Fruit fly (Drosophila melanogaster): ENCODE data around the gene beat-Vb.

The beat-Vb gene

DNA sequence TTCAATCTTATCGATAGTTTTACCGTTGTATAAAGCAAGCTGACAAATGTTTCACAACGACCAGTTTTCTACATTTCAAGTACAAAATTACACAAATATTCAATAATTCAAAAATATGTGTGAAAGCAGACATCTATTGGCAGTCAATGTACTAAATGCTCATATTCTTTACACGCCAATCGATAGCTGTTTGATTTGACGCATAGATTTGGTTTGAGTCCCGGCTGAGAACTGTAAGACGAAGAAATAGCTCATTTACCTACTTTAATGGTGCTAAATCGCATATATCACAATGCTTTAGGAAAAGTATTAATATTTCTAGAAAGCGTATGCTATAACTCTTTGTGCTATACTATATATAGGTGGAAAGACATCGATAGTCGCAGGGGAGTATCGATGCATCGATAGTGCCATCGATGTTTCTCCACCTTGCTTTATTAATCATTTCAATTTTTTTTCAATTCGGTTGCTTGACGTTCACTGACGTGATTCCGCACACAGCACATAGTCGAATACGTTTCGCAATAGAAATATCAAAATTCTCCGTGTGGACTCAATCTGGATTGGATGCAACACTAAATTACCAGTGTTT lies 64.9 kb downstream of the beat-Vb start, which contains the start of gene Paip2 (continued):
- TF ChIP-seq lmd (GFP tag; IDR thresholded peaks at IDR 0.05), result no peak
- TF ChIP-seq Doc2 (GFP tag; IDR thresholded peaks at IDR 0.05), result no peak
- TF ChIP-seq CG10462 (GFP tag; optimal IDR thresholded peaks at IDR 0.05), result no peak
- peak; percentile 2 for TF ChIP-seq CG18262 (tag; optimal IDR thresholded peaks at IDR 0.05)
- TF ChIP-seq CrebB (tag; optimal IDR thresholded peaks at IDR 0.05), result no peak
- 0 out of 2 replicates have a peak, but pooled peaks have one; percentile 6 for TF ChIP-seq vvl (GFP tag; IDR thresholded peaks at IDR 0.05)
- no peak for TF ChIP-seq vfl (GFP tag; optimal IDR thresholded peaks at IDR 0.05)
- TF ChIP-seq Fer1 (GFP tag; optimal IDR thresholded peaks at IDR 0.05), result no peak
- no peak for TF ChIP-seq CG17385 (GFP tag; optimal IDR thresholded peaks at IDR 0.05)
- TF ChIP-seq HmgD (GFP tag; optimal IDR thresholded peaks at IDR 0.05), result peak; percentile 65
- no peak for TF ChIP-seq crol (GFP tag; IDR thresholded peaks at IDR 0.05)
- no peak for TF ChIP-seq CG17359 (tag; optimal IDR thresholded peaks at IDR 0.05)
- no peak for TF ChIP-seq da (GFP tag; optimal IDR thresholded peaks at IDR 0.05)
- TF ChIP-seq knrl (GFP tag; IDR thresholded peaks at IDR 0.05; ENCODE audit: partially characterized antibody), result peak; percentile 99
- TF ChIP-seq CG15601 (tag; optimal IDR thresholded peaks at IDR 0.05), result peak; percentile 77
- TF ChIP-seq ac (GFP tag; optimal IDR thresholded peaks at IDR 0.05), result no peak
- TF ChIP-seq CG16863 (GFP tag; optimal IDR thresholded peaks at IDR 0.05), result no peak
- peak; percentile 23 for TF ChIP-seq D19A (tag; optimal IDR thresholded peaks at IDR 0.05)
- TF ChIP-seq Dp (GFP tag; optimal IDR thresholded peaks at IDR 0.05), result peak; percentile 91
- TF ChIP-seq Med (GFP tag), result peak; percentile 90
- no peak for TF ChIP-seq HHEX (GFP tag; optimal IDR thresholded peaks at IDR 0.05)
- TF ChIP-seq lola (GFP tag; optimal IDR thresholded peaks at IDR 0.05), result peak in 1 of 3 experiments; percentile 32
- TF ChIP-seq Gsc (GFP tag; IDR thresholded peaks at IDR 0.05), result no peak
- TF ChIP-seq chif (GFP tag; optimal IDR thresholded peaks at IDR 0.05), result no peak
- no peak for TF ChIP-seq CG7745 (tag; optimal IDR thresholded peaks at IDR 0.05)
- no peak for TF ChIP-seq nau (GFP tag; optimal IDR thresholded peaks at IDR 0.05)
- no peak for TF ChIP-seq bcd (GFP tag; optimal IDR thresholded peaks at IDR 0.05)
- no peak for TF ChIP-seq CG12219 (GFP tag; optimal IDR thresholded peaks at IDR 0.05)
- no peak for TF ChIP-seq br (optimal IDR thresholded peaks at IDR 0.05)
- no peak for TF ChIP-seq Aef1 (GFP tag; IDR thresholded peaks at IDR 0.05)
- TF ChIP-seq unc-4 (GFP tag; IDR thresholded peaks at IDR 0.05; ENCODE audit: partially characterized antibody), result peak; percentile 98
- no peak for TF ChIP-seq CG7357 (GFP tag; IDR thresholded peaks at IDR 0.05)
- TF ChIP-seq tin (GFP tag; optimal IDR thresholded peaks at IDR 0.05), result no peak
- no peak for TF ChIP-seq gsb (GFP tag; IDR thresholded peaks at IDR 0.05)
- TF ChIP-seq CG8388 (GFP tag; optimal IDR thresholded peaks at IDR 0.05), result no peak
- TF ChIP-seq Spps (tag; optimal IDR thresholded peaks at IDR 0.05), result no peak
- TF ChIP-seq hbn (GFP tag; IDR thresholded peaks at IDR 0.05; ENCODE audit: partially characterized antibody), result peak; percentile 98
- peak; percentile 83 for TF ChIP-seq CG42726 (GFP tag; IDR thresholded peaks at IDR 0.05; ENCODE audit: partially characterized antibody)
- peak; percentile 78 for TF ChIP-seq MESR4 (GFP tag; optimal IDR thresholded peaks at IDR 0.05)
- no peak for TF ChIP-seq cad (GFP tag; optimal IDR thresholded peaks at IDR 0.05)
- no peak for TF ChIP-seq HLH54F (GFP tag; optimal IDR thresholded peaks at IDR 0.05)
- TF ChIP-seq Dek (tag; optimal IDR thresholded peaks at IDR 0.05), result peak; percentile 19
- TF ChIP-seq gce (GFP tag; IDR thresholded peaks at IDR 0.05), result no peak
- TF ChIP-seq Dll (GFP tag; IDR thresholded peaks at IDR 0.05; ENCODE audit: partially characterized antibody), result peak; percentile 99
- TF ChIP-seq zen (tag; optimal IDR thresholded peaks at IDR 0.05), result peak; percentile 55
- TF ChIP-seq slp2 (GFP tag; optimal IDR thresholded peaks at IDR 0.05), result no peak
- TF ChIP-seq en (GFP tag; optimal IDR thresholded peaks at IDR 0.05), result no peak
- peak; percentile 99 for TF ChIP-seq chinmo (GFP tag; IDR thresholded peaks at IDR 0.05; ENCODE audit: partially characterized antibody)
- TF ChIP-seq ken (GFP tag; IDR thresholded peaks at IDR 0.05), result no peak
- TF ChIP-seq Chrac-16 (GFP tag; optimal IDR thresholded peaks at IDR 0.05), result no peak

Measured in whole organism, embryonic.